Worm (Caenorhabditis elegans): Measurements from ENCODE around the gene nep-6.

The nep-6 gene

DNA sequence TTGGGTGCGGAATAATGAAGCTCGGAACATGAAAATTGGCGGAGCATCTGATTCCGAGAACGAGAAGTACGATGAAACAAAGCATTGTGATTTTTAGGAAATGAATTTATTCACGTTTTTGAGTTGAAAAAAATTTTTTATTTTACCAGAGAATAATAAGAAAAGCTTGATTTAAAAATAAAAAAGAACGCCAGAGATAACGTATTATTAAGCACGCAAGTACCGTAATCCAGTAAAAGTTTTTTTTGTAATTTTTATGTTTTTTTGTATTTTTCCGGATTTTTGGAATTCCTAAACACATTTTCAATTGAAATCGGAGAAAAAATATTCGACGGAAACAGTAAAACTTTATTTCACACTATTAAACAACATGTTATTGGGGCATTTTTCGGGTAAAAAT is 26.5 kb downstream of the nep-6 start, which contains the start of gene C16C8.22:
TSS of gene C16C8.22 (minus strand) at position 101 of the 400 bp plus-strand sequence.
- no peak for TF ChIP-seq lin-15B (tag; optimal IDR thresholded peaks at IDR 0.05)
- no peak for TF ChIP-seq skn-1 (tag; optimal IDR thresholded peaks at IDR 0.05)
- no peak for TF ChIP-seq ceh-28 (tag; optimal IDR thresholded peaks at IDR 0.05)
- no peak for TF ChIP-seq aly-2 (tag; optimal IDR thresholded peaks at IDR 0.05)
- no peak for TF ChIP-seq fkh-2 (tag; optimal IDR thresholded peaks at IDR 0.05)
- TF ChIP-seq snpc-4 (tag; optimal IDR thresholded peaks at IDR 0.05), result no peak
- TF ChIP-seq ZK546.5 (tag; optimal IDR thresholded peaks at IDR 0.05), result no peak
- TF ChIP-seq unc-39 (tag; optimal IDR thresholded peaks at IDR 0.05), result no peak
- TF ChIP-seq nhr-23 (tag; optimal IDR thresholded peaks at IDR 0.05), result no peak
- no peak for TF ChIP-seq ceh-16 (tag; optimal IDR thresholded peaks at IDR 0.05)
- no peak for TF ChIP-seq lsy-12 (tag; optimal IDR thresholded peaks at IDR 0.05)
- no peak for TF ChIP-seq egl-27 (tag; optimal IDR thresholded peaks at IDR 0.05)
- TF ChIP-seq hmg-11 (tag; optimal IDR thresholded peaks at IDR 0.05), result no peak
- no peak for TF ChIP-seq nfya-1 (tag; optimal IDR thresholded peaks at IDR 0.05; ENCODE audit: insufficient read depth)
- TF ChIP-seq zag-1 (tag; optimal IDR thresholded peaks at IDR 0.05), result no peak
- no peak for TF ChIP-seq pha-4 (tag; optimal IDR thresholded peaks at IDR 0.05)

- TF ChIP-seq nhr-25 (tag; optimal IDR thresholded peaks at IDR 0.05) (no peak), elt-3 (tag; optimal IDR thresholded peaks at IDR 0.05) (no peak), nfya-1 (tag; optimal IDR thresholded peaks at IDR 0.05; ENCODE audit: insufficient read depth) (no peak), fos-1 (tag; optimal IDR thresholded peaks at IDR 0.05) (no peak), zag-1 (tag; optimal IDR thresholded peaks at IDR 0.05) (no peak), nhr-28 (tag; optimal IDR thresholded peaks at IDR 0.05) (no peak), lsy-12 (tag; optimal IDR thresholded peaks at IDR 0.05) (no peak), mdl-1 (tag; optimal IDR thresholded peaks at IDR 0.05) (no peak), nhr-77 (tag; optimal IDR thresholded peaks at IDR 0.05) (no peak), lin-15B (tag; optimal IDR thresholded peaks at IDR 0.05) (no peak), nhr-12 (tag; optimal IDR thresholded peaks at IDR 0.05) (no peak), jun-1 (tag; optimal IDR thresholded peaks at IDR 0.05) (no peak), ceh-28 (tag; optimal IDR thresholded peaks at IDR 0.05) (no peak), nhr-23 (tag; optimal IDR thresholded peaks at IDR 0.05) (no peak), mml-1 (tag; optimal IDR thresholded peaks at IDR 0.05) (no peak), ama-1 (optimal IDR thresholded peaks at IDR 0.05) (no peak), ceh-9 (tag; optimal IDR thresholded peaks at IDR 0.05) (no peak), elt-1 (tag; optimal IDR thresholded peaks at IDR 0.05) (no peak), nhr-43 (tag; optimal IDR thresholded peaks at IDR 0.05; ENCODE audit: poor library complexity, severe bottlenecking) (no peak), unc-62 (GFP tag; optimal IDR thresholded peaks at IDR 0.05) (no peak)
Observed at ce11 chrII:3444280-3444679, 27.7 kb downstream of the nep-6 start, which contains the start of gene C16C8.4. Gene C16C8.4 (minus strand): TSS chrII:3444380.

DNA sequence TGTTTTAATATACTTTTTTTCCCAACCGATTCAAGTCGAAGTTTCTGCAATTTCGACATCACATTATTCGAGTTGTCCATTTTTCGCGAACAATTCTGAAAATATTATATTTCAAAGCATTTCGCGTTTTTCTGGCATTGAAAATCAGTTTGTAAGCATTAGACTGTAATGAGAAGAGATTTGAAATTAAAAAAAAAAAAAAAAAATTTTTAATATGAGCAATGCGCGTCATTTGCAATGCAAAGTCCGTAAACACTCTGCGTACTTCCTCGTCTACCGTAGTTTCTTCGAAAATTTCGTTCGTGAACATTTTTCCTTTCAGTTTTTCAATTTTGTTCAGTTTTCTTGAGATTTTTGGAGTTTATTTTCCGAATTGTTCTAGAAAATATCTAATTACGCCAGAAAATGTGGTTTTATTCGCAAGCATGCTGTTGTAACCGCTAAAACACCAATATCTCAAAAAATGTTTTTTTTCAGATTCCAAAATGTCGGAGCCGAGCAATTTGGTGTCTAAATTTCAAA is 28.7 kb downstream of the nep-6 start, which contains the start of the genes C16C8.5 and C16C8.16:
TSS of gene C16C8.5 (minus strand) at position 101 of the 522 bp plus-strand sequence.
TSS of gene C16C8.16 (plus strand) at position 472 of the 522 bp plus-strand sequence.
- TF ChIP-seq nhr-28 (tag; optimal IDR thresholded peaks at IDR 0.05), result no peak
- TF ChIP-seq daf-12 (tag; optimal IDR thresholded peaks at IDR 0.05), result no peak
- TF ChIP-seq lsy-12 (tag; optimal IDR thresholded peaks at IDR 0.05), result no peak
- no peak for TF ChIP-seq elt-2 (tag; optimal IDR thresholded peaks at IDR 0.05)
- no peak for TF ChIP-seq ZK546.5 (tag; optimal IDR thresholded peaks at IDR 0.05)
- no peak for TF ChIP-seq ama-1 (optimal IDR thresholded peaks at IDR 0.05)
- no peak for TF ChIP-seq nhr-237 (tag; optimal IDR thresholded peaks at IDR 0.05)
- no peak for TF ChIP-seq ceh-16 (tag; optimal IDR thresholded peaks at IDR 0.05)
- no peak for TF ChIP-seq unc-39 (tag; optimal IDR thresholded peaks at IDR 0.05)
- TF ChIP-seq ztf-11 (tag; optimal IDR thresholded peaks at IDR 0.05), result no peak
- TF ChIP-seq ceh-9 (tag; optimal IDR thresholded peaks at IDR 0.05), result no peak

- TF ChIP-seq mdl-1 (tag; optimal IDR thresholded peaks at IDR 0.05) (no peak), elt-1 (tag; optimal IDR thresholded peaks at IDR 0.05) (no peak), tbx-2 (tag; optimal IDR thresholded peaks at IDR 0.05) (no peak), ztf-11 (tag; optimal IDR thresholded peaks at IDR 0.05) (no peak), ceh-82 (tag; optimal IDR thresholded peaks at IDR 0.05) (no peak), hmg-11 (tag; optimal IDR thresholded peaks at IDR 0.05) (no peak), nhr-77 (tag; optimal IDR thresholded peaks at IDR 0.05) (no peak), skn-1 (tag; optimal IDR thresholded peaks at IDR 0.05) (no peak), eor-1 (tag; optimal IDR thresholded peaks at IDR 0.05) (no peak), pha-4 (tag; optimal IDR thresholded peaks at IDR 0.05) (no peak), snpc-4 (tag; optimal IDR thresholded peaks at IDR 0.05) (no peak), nhr-67 (tag; optimal IDR thresholded peaks at IDR 0.05) (no peak), sea-2 (GFP tag; optimal IDR thresholded peaks at IDR 0.05) (no peak)
Observed at ce11 chrII:3446647-3447046, 30.0 kb downstream of the nep-6 start, which contains the start of the genes C16C8.20 and gldi-6. Gene C16C8.20 (plus strand): TSS chrII:3446947. Gene gldi-6 (plus strand): TSS chrII:3446947.
